Worm (Caenorhabditis elegans): ENCODE results near the gene C01F6.14.

C01F6.14 gene

DNA sequence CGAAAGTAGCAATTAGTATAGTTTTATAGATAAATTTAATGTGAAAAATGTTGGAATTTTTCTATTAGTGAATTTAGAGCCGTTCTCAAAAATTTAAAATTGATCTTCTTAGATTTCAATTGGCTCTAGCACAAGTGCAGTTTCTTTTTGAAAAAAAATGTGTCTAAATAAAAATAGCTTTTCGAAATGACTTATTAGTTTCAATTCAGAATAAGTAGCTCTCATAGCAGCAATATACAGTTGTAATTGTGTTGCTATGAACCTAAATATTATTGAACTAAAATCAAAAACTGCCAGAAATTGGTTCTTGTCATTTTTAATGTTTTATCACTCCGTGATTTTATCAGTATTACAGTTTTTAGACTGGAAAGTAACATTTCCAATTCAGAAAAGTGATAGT lies 13.8 kb upstream of the C01F6.14 start:
- TF ChIP-seq F10E7.11 (tag; optimal IDR thresholded peaks at IDR 0.05), result no peak
- no peak for TF ChIP-seq nfya-2 (GFP tag; IDR thresholded peaks at IDR 0.05)

- TF ChIP-seq rpc-1 (optimal IDR thresholded peaks at IDR 0.05), result no peak
- TF ChIP-seq rpc-1 (tag; optimal IDR thresholded peaks at IDR 0.05), result no peak
- no peak for TF ChIP-seq cebp-1 (GFP tag; IDR thresholded peaks at IDR 0.05)
- no peak for TF ChIP-seq cebp-1 (tag; optimal IDR thresholded peaks at IDR 0.05)
- TF ChIP-seq nhr-80 (tag; optimal IDR thresholded peaks at IDR 0.05), result peak; percentile 71
- no peak for TF ChIP-seq Y56A3A.18 (GFP tag; IDR thresholded peaks at IDR 0.05)
- no peak for TF ChIP-seq pbrm-1 (GFP tag; IDR thresholded peaks at IDR 0.05)
- TF ChIP-seq xnd-1 (tag; optimal IDR thresholded peaks at IDR 0.05), result no peak
Measured at ce11 chrIV:9116452-9116851, 12.5 kb upstream of the C01F6.14 start.

ce11 chrIV:9114078-9114477 lies 10.2 kb upstream of the C01F6.14 start:
- TF ChIP-seq hrde-1 (tag; optimal IDR thresholded peaks at IDR 0.05; ENCODE audit: borderline replicate concordance), result no peak
- no peak for TF ChIP-seq F39B2.1 (GFP tag; IDR thresholded peaks at IDR 0.05)
- TF ChIP-seq ceh-27 (GFP tag; optimal IDR thresholded peaks at IDR 0.05), result no peak
- TF ChIP-seq F22D6.2 (tag; optimal IDR thresholded peaks at IDR 0.05), result no peak
- no peak for TF ChIP-seq nhr-179 (tag; optimal IDR thresholded peaks at IDR 0.05)
- TF ChIP-seq F55B11.4 (tag; optimal IDR thresholded peaks at IDR 0.05; ENCODE audit: borderline replicate concordance, insufficient read depth), result no peak
- no peak for TF ChIP-seq zim-3 (tag; optimal IDR thresholded peaks at IDR 0.05)
- no peak for TF ChIP-seq ztf-3 (GFP tag; optimal IDR thresholded peaks at IDR 0.05)
- TF ChIP-seq hmg-20 (GFP tag; IDR thresholded peaks at IDR 0.05), result no peak
- no peak for TF ChIP-seq F10E7.11 (tag; optimal IDR thresholded peaks at IDR 0.05)
- no peak for TF ChIP-seq ceh-100 (GFP tag; IDR thresholded peaks at IDR 0.05)
- no peak for TF ChIP-seq pha-4 (tag; optimal IDR thresholded peaks at IDR 0.05)
- no peak for TF ChIP-seq ccch-3 (GFP tag; optimal IDR thresholded peaks at IDR 0.05)
- no peak for TF ChIP-seq ceh-91 (GFP tag; IDR thresholded peaks at IDR 0.05)
- TF ChIP-seq Y56A3A.18 (GFP tag; IDR thresholded peaks at IDR 0.05), result no peak
- TF ChIP-seq madf-3 (GFP tag; IDR thresholded peaks at IDR 0.05), result no peak
- no peak for TF ChIP-seq mcd-1 (GFP tag; IDR thresholded peaks at IDR 0.05)
- TF ChIP-seq sea-2 (GFP tag; IDR thresholded peaks at IDR 0.05), result no peak
- no peak for TF ChIP-seq lin-54 (GFP tag; optimal IDR thresholded peaks at IDR 0.05)
- no peak for TF ChIP-seq snpc-3.4 (tag; optimal IDR thresholded peaks at IDR 0.05)

ce11 chrIV:9112019-9112418 lies 8.1 kb upstream of the C01F6.14 start:
- TF ChIP-seq ets-4 (GFP tag; optimal IDR thresholded peaks at IDR 0.05) (peak; percentile 46), nhr-80 (tag; optimal IDR thresholded peaks at IDR 0.05) (peak; percentile 85), F33H1.4 (GFP tag; IDR thresholded peaks at IDR 0.05) (no peak)

DNA sequence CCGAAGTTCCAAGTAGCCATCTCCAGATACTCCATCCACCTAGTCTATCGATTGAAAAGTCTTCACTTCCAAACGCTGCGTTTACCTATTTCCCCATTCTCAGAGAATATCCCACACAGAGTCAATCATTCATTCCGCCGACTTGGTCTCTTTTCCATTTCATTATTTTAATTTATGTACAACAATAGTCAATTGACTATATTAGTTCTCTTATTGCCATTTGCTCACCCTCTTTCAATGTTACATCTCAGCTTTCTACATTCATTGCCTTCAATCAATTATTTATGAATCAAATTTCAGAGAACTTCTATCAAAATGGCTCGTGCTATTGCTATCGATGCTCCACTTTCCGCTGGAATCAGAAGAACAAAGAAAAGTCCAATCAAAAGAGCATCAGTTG lies 4.7 kb upstream of the C01F6.14 start, which contains the start of gene aly-1:
Gene aly-1 (plus strand): TSS at position 301 of the 400 bp plus-strand sequence.
- TF ChIP-seq C17E4.6 (GFP tag; IDR thresholded peaks at IDR 0.05) (no peak), ztf-28 (GFP tag; IDR thresholded peaks at IDR 0.05) (no peak)

DNA sequence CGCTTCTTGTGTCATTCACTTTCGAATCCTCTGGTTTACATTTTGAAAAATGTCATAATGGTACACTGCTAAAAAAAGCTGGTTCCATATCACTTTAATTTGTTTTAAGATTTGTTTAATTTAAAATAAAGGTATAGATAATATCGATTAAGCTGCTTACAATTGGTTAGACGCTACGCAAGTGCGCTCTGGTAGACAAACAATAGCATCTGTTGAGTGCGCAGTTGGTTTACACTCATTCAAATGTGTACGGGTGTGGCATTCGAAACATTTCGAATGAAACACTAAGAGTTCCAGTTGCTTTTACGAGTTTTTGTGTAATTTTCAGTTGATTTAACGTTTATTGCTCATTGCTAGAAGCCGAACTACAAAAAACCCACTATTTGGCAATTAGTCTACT lies 3.5 kb upstream of the C01F6.14 start:
- TF ChIP-seq F57A8.1 (GFP tag; optimal IDR thresholded peaks at IDR 0.05) (no peak), pha-4 (tag; optimal IDR thresholded peaks at IDR 0.05) (no peak), snpc-4 (GFP tag; optimal IDR thresholded peaks at IDR 0.05) (no peak), snpc-4 (tag; optimal IDR thresholded peaks at IDR 0.05) (peak in 1 of 4 experiments; percentile 18), attf-5 (GFP tag; optimal IDR thresholded peaks at IDR 0.05) (peak; percentile 43), snpc-3.4 (tag; optimal IDR thresholded peaks at IDR 0.05) (peak; percentile 4), nhr-80 (tag; optimal IDR thresholded peaks at IDR 0.05) (peak; percentile 15), sdz-38 (tag; optimal IDR thresholded peaks at IDR 0.05) (no peak)

All from whole organism, young adult.